Fruit fly (Drosophila melanogaster) whole organism, prepupa: ENCODE measurements around the gene mRpS34.

Experiments
- CG16779 ChIP-seq: fragments of 200-800 bp; sonication (Bioruptor generic); optimal IDR thresholded peaks from 3 replicates; lab custom pipeline; 2017; ENCODE audit warnings: missing biosample characterization, mild to moderate bottlenecking, missing genetic modification characterization
- CG31627 ChIP-seq: fragments of 200-800 bp; sonication (Bioruptor generic); optimal IDR thresholded peaks from 3 replicates; lab custom pipeline; 2016; ENCODE audit warnings: missing biosample characterization, missing genetic modification characterization
- CG3919 ChIP-seq: fragments of 200-800 bp; sonication (Bioruptor generic); optimal IDR thresholded peaks from 3 replicates; lab custom pipeline; 2016; ENCODE audit warnings: missing biosample characterization, missing genetic modification characterization
- CG6808 ChIP-seq: fragments of 200-800 bp; sonication (Bioruptor generic); optimal IDR thresholded peaks from 3 replicates; lab custom pipeline; 2017; ENCODE audit warnings: missing biosample characterization, missing genetic modification characterization, mild to moderate bottlenecking, moderate library complexity, missing genetic modification reagents
- CG6854 ChIP-seq: fragments of 200-800 bp; sonication (Bioruptor generic); optimal IDR thresholded peaks from 2 replicates; lab custom pipeline; 2017; ENCODE audit warnings: missing biosample characterization, mild to moderate bottlenecking, missing genetic modification characterization
- Gug ChIP-seq: fragments of 200-800 bp; sonication (Bioruptor generic); IDR thresholded peaks from 2 replicates; pipeline ENCODE4 v1.3.6; 2022; ENCODE audit warnings: missing biosample characterization, missing genetic modification characterization
- Sox102F ChIP-seq: fragments of 200-800 bp; sonication (Bioruptor generic); optimal IDR thresholded peaks from 2 replicates; lab custom pipeline; 2016; ENCODE audit warnings: missing biosample characterization, mild to moderate bottlenecking, missing genetic modification characterization
- Sox14 ChIP-seq: fragments of 200-800 bp; sonication (Bioruptor generic); optimal IDR thresholded peaks from 3 replicates; lab custom pipeline; 2016; ENCODE audit warnings: missing biosample characterization, missing genetic modification characterization
- eg ChIP-seq: fragments of 200-800 bp; sonication (Bioruptor generic); IDR thresholded peaks from 3 replicates; pipeline ENCODE4 v1.3.6; 2022; ENCODE audit warnings: missing biosample characterization, missing genetic modification characterization
- svp ChIP-seq: fragments of 200-800 bp; sonication (Bioruptor generic); peaks from one replicate; lab custom pipeline; 2016; ENCODE audit warnings: missing biosample characterization, missing genetic modification characterization

dm6 chr3L:16364182-16364581 is 16.3 kb downstream of the mRpS34 start:
- no peak for TF ChIP-seq eg (GFP tag; lab: Robert Waterston, UW)
- peak; percentile 92 for TF ChIP-seq CG3919
- TF ChIP-seq Sox14 (GFP tag; lab: Kevin White, UChicago): peak; percentile 87
- peak; percentile 82 for TF ChIP-seq CG16779 (tag; lab: Kevin White, UChicago)
- TF ChIP-seq CG31627: peak; percentile 78
- TF ChIP-seq Sox102F (GFP tag; lab: Kevin White, UChicago): peak; percentile 85
- TF ChIP-seq svp (GFP tag; lab: Kevin White, UChicago): peak; percentile 94
- TF ChIP-seq CG6808: peak; percentile 92
- no peak for TF ChIP-seq Gug (GFP tag; lab: Robert Waterston, UW)
- peak; percentile 64 for TF ChIP-seq CG6854 (GFP tag; lab: Kevin White, UChicago)
